Fruit fly (Drosophila melanogaster) whole organism, embryonic: ENCODE results near the gene CG43813.
A peak's percentile ranks its signal among the peaks of the same experiment; 100 is the strongest.

Source experiments
- Adf1 ChIP-seq: fragments of 200-800 bp; sonication (Bioruptor generic); IDR thresholded peaks from 2 replicates; pipeline ENCODE4 v1.3.6; 2022; ENCODE audit warnings: missing biosample characterization, missing genetic modification characterization
- Bteb2 ChIP-seq: fragments of 200-800 bp; sonication (Bioruptor generic); optimal IDR thresholded peaks from 2 replicates; lab custom pipeline; 2016; ENCODE audit warnings: missing biosample characterization, missing genetic modification characterization
- CG10267 ChIP-seq: fragments of 200-800 bp; sonication (Bioruptor generic); optimal IDR thresholded peaks from 2 replicates; lab custom pipeline; 2018; ENCODE audit warnings: missing biosample characterization, mild to moderate bottlenecking, missing genetic modification characterization, moderate library complexity
- CG13775 ChIP-seq: fragments of 200-800 bp; sonication (Bioruptor generic); optimal IDR thresholded peaks from 3 replicates; lab custom pipeline; 2017; ENCODE audit warnings: missing biosample characterization, mild to moderate bottlenecking, missing genetic modification characterization
- CG14667 ChIP-seq: fragments of 200-800 bp; sonication (Bioruptor generic); IDR thresholded peaks from 2 replicates; pipeline ENCODE4 v1.3.6; 2022; ENCODE audit warnings: missing biosample characterization, missing genetic modification characterization
- CG14710 ChIP-seq: fragments of 200-800 bp; sonication (Bioruptor generic); optimal IDR thresholded peaks from 3 replicates; lab custom pipeline; 2019; ENCODE audit warnings: missing biosample characterization, mild to moderate bottlenecking, missing genetic modification characterization, moderate library complexity
- CG15011 ChIP-seq: fragments of 200-800 bp; sonication (Bioruptor generic); optimal IDR thresholded peaks from 3 replicates; lab custom pipeline; 2018; ENCODE audit warnings: missing biosample characterization, mild to moderate bottlenecking, missing genetic modification characterization
- CG16815 ChIP-seq: fragments of 200-800 bp; sonication (Bioruptor generic); optimal IDR thresholded peaks from 3 replicates; lab custom pipeline; 2017; ENCODE audit warnings: missing biosample characterization, mild to moderate bottlenecking, missing genetic modification characterization
- CG18599 ChIP-seq: fragments of 200-800 bp; sonication (Bioruptor generic); optimal IDR thresholded peaks from 3 replicates; lab custom pipeline; 2017; ENCODE audit warnings: missing biosample characterization, missing genetic modification characterization, mild to moderate bottlenecking, moderate library complexity, missing genetic modification reagents
- CG18764 ChIP-seq: fragments of 200-800 bp; sonication (Bioruptor generic); optimal IDR thresholded peaks from 3 replicates; lab custom pipeline; 2016; ENCODE audit warnings: missing biosample characterization, missing genetic modification characterization
- CG2116 ChIP-seq: fragments of 200-800 bp; sonication (Bioruptor generic); optimal IDR thresholded peaks from 3 replicates; lab custom pipeline; 2018; ENCODE audit warnings: missing biosample characterization, mild to moderate bottlenecking, missing genetic modification characterization
- CG2199 ChIP-seq: fragments of 200-800 bp; sonication (Bioruptor generic); IDR thresholded peaks from 3 replicates; pipeline ENCODE4 v1.3.6; 2022; ENCODE audit warnings: missing biosample characterization, missing genetic modification characterization
- CG2678 ChIP-seq: fragments of 200-800 bp; sonication (Bioruptor generic); optimal IDR thresholded peaks from 3 replicates; lab custom pipeline; 2019; ENCODE audit warnings: missing biosample characterization, mild to moderate bottlenecking, missing genetic modification characterization, moderate library complexity
- CG30020 ChIP-seq: fragments of 200-800 bp; optimal IDR thresholded peaks from 2 replicates; lab custom pipeline; 2019; ENCODE audit warnings: missing biosample characterization, mild to moderate bottlenecking, missing genetic modification characterization, moderate library complexity
- CG32772 ChIP-seq: fragments of 200-800 bp; sonication (Bioruptor generic); IDR thresholded peaks from 2 replicates; pipeline ENCODE4 v1.3.6; 2022; ENCODE audit warnings: missing biosample characterization, missing genetic modification characterization
- CG3995 ChIP-seq: fragments of 200-800 bp; sonication (Bioruptor generic); optimal IDR thresholded peaks from 3 replicates; lab custom pipeline; 2016; ENCODE audit warnings: missing biosample characterization, missing genetic modification characterization
- CG42726 ChIP-seq: fragments of 200-800 bp; sonication (Bioruptor generic); IDR thresholded peaks from 2 replicates; pipeline ENCODE4 v1.3.6; 2022; ENCODE audit warnings: missing biosample characterization, missing genetic modification characterization; ENCODE audit not compliant: partially characterized antibody
- CG4282 ChIP-seq: fragments of 200-800 bp; sonication (Bioruptor generic); optimal IDR thresholded peaks from 2 replicates; lab custom pipeline; 2016; ENCODE audit warnings: missing biosample characterization, missing genetic modification characterization
- CG6813 ChIP-seq: fragments of 200-800 bp; sonication (Bioruptor generic); optimal IDR thresholded peaks from 2 replicates; lab custom pipeline; 2017; ENCODE audit warnings: missing biosample characterization, missing genetic modification characterization, mild to moderate bottlenecking, moderate library complexity, missing genetic modification reagents
- CG7928 ChIP-seq: fragments of 200-800 bp; sonication (Bioruptor generic); optimal IDR thresholded peaks from 2 replicates; lab custom pipeline; 2017; ENCODE audit warnings: missing biosample characterization, mild to moderate bottlenecking, missing genetic modification characterization
- CG8089 ChIP-seq: fragments of 200-800 bp; sonication (Bioruptor generic); optimal IDR thresholded peaks from 3 replicates; lab custom pipeline; 2016; ENCODE audit warnings: missing biosample characterization, missing genetic modification characterization
- CG9797 ChIP-seq: fragments of 200-800 bp; sonication (Bioruptor generic); optimal IDR thresholded peaks from 3 replicates; lab custom pipeline; 2018; ENCODE audit warnings: missing biosample characterization, mild to moderate bottlenecking, missing genetic modification characterization
- Dad ChIP-seq: fragments of 200-800 bp; sonication (Bioruptor generic); optimal IDR thresholded peaks from 3 replicates; lab custom pipeline; 2016; ENCODE audit warnings: missing biosample characterization, missing genetic modification characterization
- E2f2 ChIP-seq: fragments of 200-800 bp; sonication (Bioruptor generic); IDR thresholded peaks from 2 replicates; pipeline ENCODE4 v1.3.6; 2022; ENCODE audit warnings: missing biosample characterization, missing genetic modification characterization
- Gsc ChIP-seq: fragments of 200-800 bp; sonication (Bioruptor generic); IDR thresholded peaks from 2 replicates; pipeline ENCODE4 v1.3.6; 2022; ENCODE audit warnings: missing biosample characterization, missing genetic modification characterization
- Hr3 ChIP-seq: fragments of 200-800 bp; sonication (Bioruptor generic); optimal IDR thresholded peaks from 3 replicates; lab custom pipeline; 2016; ENCODE audit warnings: missing biosample characterization, missing genetic modification characterization
- Lim3 ChIP-seq: fragments of 200-800 bp; sonication (Bioruptor generic); IDR thresholded peaks from 2 replicates; pipeline ENCODE4 v1.3.6; 2022; ENCODE audit warnings: missing biosample characterization, missing genetic modification characterization
- Meics ChIP-seq: fragments of 200-800 bp; sonication (Bioruptor generic); optimal IDR thresholded peaks from 2 replicates; lab custom pipeline; 2017; ENCODE audit warnings: missing biosample characterization, mild to moderate bottlenecking, missing genetic modification characterization
- Mes4 ChIP-seq: fragments of 200-800 bp; sonication (Bioruptor generic); optimal IDR thresholded peaks from 2 replicates; lab custom pipeline; 2016; ENCODE audit warnings: missing biosample characterization, missing genetic modification characterization
- NC2α ChIP-seq: fragments of 200-800 bp; sonication (Bioruptor generic); optimal IDR thresholded peaks from 2 replicates; lab custom pipeline; 2016; ENCODE audit warnings: missing biosample characterization, missing genetic modification characterization
- Scr ChIP-seq: fragments of 200-800 bp; sonication (Bioruptor generic); IDR thresholded peaks from 2 replicates; pipeline ENCODE4 v1.3.6; 2022; ENCODE audit warnings: missing biosample characterization, missing genetic modification characterization; ENCODE audit not compliant: partially characterized antibody
- TFAM ChIP-seq: fragments of 200-800 bp; sonication (Bioruptor generic); optimal IDR thresholded peaks from 2 replicates; lab custom pipeline; 2017; ENCODE audit warnings: missing biosample characterization, missing genetic modification characterization, inconsistent platforms
- ac ChIP-seq: fragments of 200-800 bp; sonication (Bioruptor generic); optimal IDR thresholded peaks from 3 replicates; lab custom pipeline; 2017; ENCODE audit warnings: missing biosample characterization, mild to moderate bottlenecking, missing genetic modification characterization
- da ChIP-seq: fragments of 200-800 bp; sonication (Bioruptor generic); optimal IDR thresholded peaks from 2 replicates; lab custom pipeline; 2016; ENCODE audit warnings: missing biosample characterization, missing genetic modification characterization
- dmrt11E ChIP-seq: fragments of 200-800 bp; sonication (Bioruptor generic); optimal IDR thresholded peaks from 3 replicates; lab custom pipeline; 2018; ENCODE audit warnings: missing biosample characterization, mild to moderate bottlenecking, missing genetic modification characterization, moderate library complexity
- gem ChIP-seq: fragments of 200-800 bp; sonication (Bioruptor generic); optimal IDR thresholded peaks from 2 replicates; lab custom pipeline; 2019; ENCODE audit warnings: missing biosample characterization, mild to moderate bottlenecking, missing genetic modification characterization, moderate library complexity
- gt ChIP-seq: fragments of 200-800 bp; sonication (Bioruptor generic); IDR thresholded peaks from 2 replicates; pipeline ENCODE4 v1.3.6; 2022; ENCODE audit warnings: missing biosample characterization, missing genetic modification characterization
- lbe ChIP-seq: fragments of 200-800 bp; sonication (Bioruptor generic); optimal IDR thresholded peaks from 2 replicates; lab custom pipeline; 2016; ENCODE audit warnings: missing biosample characterization, mild to moderate bottlenecking, missing genetic modification characterization
- luna ChIP-seq: fragments of 200-800 bp; sonication (Bioruptor generic); optimal IDR thresholded peaks from 2 replicates; lab custom pipeline; 2016; ENCODE audit warnings: missing biosample characterization, missing genetic modification characterization
- maf-S ChIP-seq: fragments of 200-800 bp; sonication (Bioruptor generic); optimal IDR thresholded peaks from 2 replicates; lab custom pipeline; 2016; ENCODE audit warnings: missing biosample characterization, missing genetic modification characterization
- oc ChIP-seq: fragments of 200-800 bp; sonication (Bioruptor generic); optimal IDR thresholded peaks from 2 replicates; lab custom pipeline; 2018; ENCODE audit warnings: missing biosample characterization, mild to moderate bottlenecking, missing genetic modification characterization, moderate library complexity
- odd ChIP-seq: fragments of 200-800 bp; sonication (Bioruptor generic); optimal IDR thresholded peaks from 2 replicates; lab custom pipeline; 2017; ENCODE audit warnings: missing biosample characterization, mild to moderate bottlenecking, missing genetic modification characterization
- p53 ChIP-seq: fragments of 200-800 bp; sonication (Bioruptor generic); optimal IDR thresholded peaks from 2 replicates; lab custom pipeline; 2016; ENCODE audit warnings: missing biosample characterization, missing genetic modification characterization
- psq ChIP-seq: fragments of 200-800 bp; sonication (Bioruptor generic); optimal IDR thresholded peaks from 2 replicates; lab custom pipeline; 2017; ENCODE audit warnings: missing biosample characterization, missing genetic modification characterization
- pum ChIP-seq: fragments of 200-800 bp; sonication (Bioruptor generic); optimal IDR thresholded peaks from 2 replicates; lab custom pipeline; 2016; ENCODE audit warnings: missing biosample characterization, missing genetic modification characterization
- run ChIP-seq: fragments of 200-800 bp; sonication (Bioruptor generic); optimal IDR thresholded peaks from 3 replicates; lab custom pipeline; 2018; ENCODE audit warnings: missing biosample characterization, mild to moderate bottlenecking, missing genetic modification characterization
- scrt ChIP-seq: fragments of 200-800 bp; sonication (Bioruptor generic); optimal IDR thresholded peaks from 2 replicates; lab custom pipeline; 2018; ENCODE audit warnings: missing biosample characterization, mild to moderate bottlenecking, missing genetic modification characterization, moderate library complexity
- sim ChIP-seq: fragments of 200-800 bp; sonication (Bioruptor generic); IDR thresholded peaks from 2 replicates; pipeline ENCODE4 v1.3.6; 2022; ENCODE audit warnings: missing biosample characterization, missing genetic modification characterization
- sr ChIP-seq: fragments of 200-800 bp; sonication (Bioruptor generic); IDR thresholded peaks from 3 replicates; pipeline ENCODE4 v1.3.6; 2022; ENCODE audit warnings: missing biosample characterization, missing genetic modification characterization
- stc ChIP-seq: fragments of 200-800 bp; sonication (Bioruptor generic); IDR thresholded peaks from 2 replicates; pipeline ENCODE4 v1.3.6; 2022; ENCODE audit warnings: missing biosample characterization, missing genetic modification characterization
- tap ChIP-seq: fragments of 200-800 bp; optimal IDR thresholded peaks from 3 replicates; lab custom pipeline; 2019; ENCODE audit warnings: missing biosample characterization, mild to moderate bottlenecking, missing genetic modification characterization, moderate library complexity
- tio ChIP-seq: fragments of 200-800 bp; sonication (Bioruptor generic); optimal IDR thresholded peaks from 2 replicates; lab custom pipeline; 2017; ENCODE audit warnings: missing biosample characterization, missing genetic modification characterization, inconsistent platforms

Gene CG43813

DNA sequence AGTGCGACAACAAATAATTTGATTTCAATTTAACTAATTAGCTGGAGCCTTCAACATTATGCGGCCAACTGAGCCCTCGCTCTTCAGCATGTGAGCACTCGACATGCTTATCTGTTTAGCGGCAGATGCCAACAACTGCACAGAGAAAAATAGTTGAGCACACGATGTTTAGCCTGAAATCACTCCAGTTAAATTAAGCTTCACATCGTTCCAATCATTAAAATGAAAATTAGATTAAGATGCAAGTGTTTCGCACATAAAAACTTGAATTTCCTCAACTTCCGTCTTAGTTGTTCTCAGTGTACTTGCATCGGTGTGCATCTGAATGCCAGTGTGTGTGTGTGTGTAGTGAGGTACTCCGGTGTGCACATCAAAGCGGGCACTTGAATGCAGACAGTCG is 6.8 kb upstream of the CG43813 start (continued):
- TF ChIP-seq CG30020 (no peak), CG32772 (GFP tag; lab: Robert Waterston, UW) (no peak), maf-S (GFP tag; lab: Kevin White, UChicago) (no peak), CG4282 (GFP tag; lab: Kevin White, UChicago) (no peak), dmrt11E (tag; lab: Kevin White, UChicago) (no peak), tap (tag; lab: Kevin White, UChicago) (peak; percentile 16), CG7928 (no peak), sr (no peak), tio (GFP tag; lab: Kevin White, UChicago) (no peak), CG15011 (no peak), E2f2 (GFP tag; lab: Robert Waterston, UW) (0 out of 2 replicates have a peak, but pooled peaks have one; percentile 12), gem (tag; lab: Kevin White, UChicago) (peak; percentile 79), CG14667 (GFP tag; lab: Robert Waterston, UW) (peak; percentile 40; the same call in 1 of the 2 replicates), CG16815 (GFP tag; lab: Kevin White, UChicago) (peak; percentile 50), Hr3 (GFP tag; lab: Kevin White, UChicago) (peak; percentile 21), Lim3 (no peak), CG42726 (GFP tag; lab: Robert Waterston, UW) (no peak), da (GFP tag; lab: Kevin White, UChicago) (no peak), TFAM (no peak), sim (GFP tag; lab: Robert Waterston, UW) (peak; percentile 51; the same call in 1 of the 2 replicates), odd (GFP tag; lab: Kevin White, UChicago) (no peak), CG2678 (tag; lab: Kevin White, UChicago) (peak; percentile 44), scrt (GFP tag; lab: Kevin White, UChicago) (no peak), Gsc (GFP tag; lab: Robert Waterston, UW) (no peak), Dad (GFP tag; lab: Kevin White, UChicago) (no peak), ac (GFP tag; lab: Kevin White, UChicago) (no peak), psq (no peak), CG6813 (peak; percentile 15), Bteb2 (GFP tag; lab: Kevin White, UChicago) (no peak), gt (GFP tag; lab: Robert Waterston, UW) (no peak), pum (GFP tag; lab: Kevin White, UChicago) (peak; percentile 48), CG2199 (GFP tag; lab: Robert Waterston, UW) (0 out of 3 replicates have a peak, but pooled peaks have one; percentile 13), Meics (GFP tag; lab: Kevin White, UChicago) (no peak), stc (0 out of 2 replicates have a peak, but pooled peaks have one; percentile 41), CG9797 (GFP tag; lab: Kevin White, UChicago) (no peak), CG3995 (no peak), p53 (no peak), CG18599 (no peak), NC2α (GFP tag; lab: Kevin White, UChicago) (no peak), CG2116 (no peak), lbe (GFP tag; lab: Kevin White, UChicago) (no peak), CG10267 (tag; lab: Kevin White, UChicago) (peak; percentile 49), CG8089 (peak; percentile 43), CG13775 (GFP tag; lab: Kevin White, UChicago) (peak; percentile 47), Mes4 (GFP tag; lab: Kevin White, UChicago) (no peak), CG14710 (tag; lab: Kevin White, UChicago) (peak; percentile 44), CG18764 (peak; percentile 24), oc (tag; lab: Kevin White, UChicago) (no peak), run (no peak), Scr (GFP tag; lab: Robert Waterston, UW) (no peak), luna (GFP tag; lab: Kevin White, UChicago) (no peak), Adf1 (GFP tag; lab: Robert Waterston, UW) (no peak)
